Worm (Caenorhabditis elegans) whole organism, mixed stage, embryonic: Measurements from ENCODE around the gene Y17G9A.3.

Experiments
- ceh-83 ChIP-seq: fragments of 200-800 bp; sonication (Bioruptor generic); optimal IDR thresholded peaks from 2 replicates; lab custom pipeline; 2018; ENCODE audit warnings: mild to moderate bottlenecking, missing genetic modification characterization, missing compliant biosample characterization
- elt-3 ChIP-seq: fragments of 150-350 bp; optimal IDR thresholded peaks from 2 replicates; lab custom pipeline; 2014; ENCODE audit warnings: missing biosample characterization, missing genetic modification characterization
- ham-2 ChIP-seq: fragments of 200-800 bp; sonication (Bioruptor generic); optimal IDR thresholded peaks from 2 replicates; lab custom pipeline; 2018; ENCODE audit warnings: mild to moderate bottlenecking, missing genetic modification characterization, missing compliant biosample characterization
- lin-13 ChIP-seq: fragments of 150-350 bp; optimal IDR thresholded peaks from 2 replicates; lab custom pipeline; 2014; ENCODE audit warnings: missing biosample characterization, missing genetic modification characterization
- lin-32 ChIP-seq: fragments of 200-800 bp; sonication (Bioruptor generic); optimal IDR thresholded peaks from 2 replicates; lab custom pipeline; 2018; ENCODE audit warnings: mild to moderate bottlenecking, missing genetic modification characterization, missing compliant biosample characterization
- mep-1 ChIP-seq: fragments of 150-350 bp; optimal IDR thresholded peaks from 2 replicates; lab custom pipeline; 2017; ENCODE audit warnings: missing biosample characterization, missing genetic modification reagents, missing genetic modification characterization, inconsistent platforms
- nhr-237 ChIP-seq: fragments of 150-350 bp; optimal IDR thresholded peaks from 2 replicates; lab custom pipeline; 2014; ENCODE audit warnings: missing biosample characterization, missing genetic modification characterization
- nhr-76 ChIP-seq: sonication (generic microtip); optimal IDR thresholded peaks from 2 replicates; lab custom pipeline; 2017; ENCODE audit warnings: missing biosample characterization, missing genetic modification characterization
- snpc-4 ChIP-seq: fragments of 150-350 bp; optimal IDR thresholded peaks from 2 replicates; lab custom pipeline; 2014; ENCODE audit warnings: missing biosample characterization, missing genetic modification characterization
- sptf-1 ChIP-seq: sonication (generic microtip); optimal IDR thresholded peaks from 2 replicates; lab custom pipeline; 2017; ENCODE audit warnings: mild to moderate bottlenecking, missing genetic modification characterization, moderate library complexity, missing compliant biosample characterization
- ztf-11 ChIP-seq: fragments of 150-350 bp; optimal IDR thresholded peaks from 2 replicates; lab custom pipeline; 2014; ENCODE audit warnings: missing biosample characterization, missing genetic modification characterization

- TF ChIP-seq nhr-76, result no peak
- no peak for TF ChIP-seq lin-13 (tag; lab: Kevin White, UChicago)
- no peak for TF ChIP-seq lin-32 (GFP tag; lab: Kevin White, UChicago)
- TF ChIP-seq ham-2 (GFP tag; lab: Kevin White, UChicago), result no peak
- TF ChIP-seq ztf-11 (tag; lab: Kevin White, UChicago), result no peak
- no peak for TF ChIP-seq mep-1 (tag; lab: Kevin White, UChicago)
- no peak for TF ChIP-seq nhr-237 (tag; lab: Kevin White, UChicago)
- TF ChIP-seq elt-3, result no peak
- TF ChIP-seq sptf-1 (tag; lab: Kevin White, UChicago), result no peak
- no peak for TF ChIP-seq ceh-83 (GFP tag; lab: Kevin White, UChicago)
- TF ChIP-seq snpc-4 (tag; lab: Kevin White, UChicago), result no peak
Measured at ce11 chrIV:4827219-4827618, 31.3 kb downstream of the Y17G9A.3 start, which contains the start of gene mpz-4.
